Fruit fly (Drosophila melanogaster): ENCODE data around the gene mRpL45.

Gene mRpL45

dm6 chr3R:22590668-22591275, 27.5 kb upstream of the mRpL45 start (continued):
- TF ChIP-seq Vsx1 (GFP tag; optimal IDR thresholded peaks at IDR 0.05) (peak; percentile 48), kay (GFP tag; optimal IDR thresholded peaks at IDR 0.05) (peak; percentile 25), CG8765 (GFP tag; IDR thresholded peaks at IDR 0.05) (no peak; the same call in 1 of the 2 replicates), nau (GFP tag; optimal IDR thresholded peaks at IDR 0.05) (peak; percentile 20), Deaf1 (tag; optimal IDR thresholded peaks at IDR 0.05) (no peak), ac (GFP tag; optimal IDR thresholded peaks at IDR 0.05) (peak; percentile 1), CG10979 (tag; optimal IDR thresholded peaks at IDR 0.05) (peak; percentile 86), Atf3 (GFP tag; optimal IDR thresholded peaks at IDR 0.05) (peak; percentile 47), dmrt11E (tag; optimal IDR thresholded peaks at IDR 0.05) (peak; percentile 85), Atf-2 (GFP tag; optimal IDR thresholded peaks at IDR 0.05) (peak; percentile 57), zen2 (GFP tag; IDR thresholded peaks at IDR 0.05; ENCODE audit: partially characterized antibody) (no peak), CG12104 (GFP tag; optimal IDR thresholded peaks at IDR 0.05) (peak; percentile 61), bowl (GFP tag; IDR thresholded peaks at IDR 0.05) (no peak), CG4707 (GFP tag; optimal IDR thresholded peaks at IDR 0.05) (peak; percentile 49), D (optimal IDR thresholded peaks at IDR 0.05) (no peak), D (GFP tag; optimal IDR thresholded peaks at IDR 0.05) (peak; percentile 81), CG8089 (GFP tag; optimal IDR thresholded peaks at IDR 0.05) (peak; percentile 25), Sox100B (GFP tag; optimal IDR thresholded peaks at IDR 0.05) (peak; percentile 81), tin (GFP tag; optimal IDR thresholded peaks at IDR 0.05) (peak; percentile 47), prd (optimal IDR thresholded peaks at IDR 0.05) (no peak), prd (GFP tag; IDR thresholded peaks at IDR 0.05) (peak; percentile 31; the same call in 1 of the 3 replicates), sob (GFP tag; IDR thresholded peaks at IDR 0.05) (no peak), CG17186 (GFP tag; optimal IDR thresholded peaks at IDR 0.05) (peak; percentile 52), dm (GFP tag; optimal IDR thresholded peaks at IDR 0.05) (peak; percentile 9), bsh (GFP tag; optimal IDR thresholded peaks at IDR 0.05) (peak; percentile 50 to 70), CG10462 (GFP tag; optimal IDR thresholded peaks at IDR 0.05) (peak; percentile 29), Hsf (GFP tag; optimal IDR thresholded peaks at IDR 0.05) (peak; percentile 45), CG14710 (tag; optimal IDR thresholded peaks at IDR 0.05) (peak; percentile 79), jumu (GFP tag; optimal IDR thresholded peaks at IDR 0.05) (peak; percentile 34), Nf-YC (tag; optimal IDR thresholded peaks at IDR 0.05) (no peak), luna (GFP tag; optimal IDR thresholded peaks at IDR 0.05) (no peak), mam (GFP tag; optimal IDR thresholded peaks at IDR 0.05) (peak; percentile 20), sisA (GFP tag; IDR thresholded peaks at IDR 0.05) (peak; percentile 47; the same call in 1 of the 2 replicates), maf-S (GFP tag; optimal IDR thresholded peaks at IDR 0.05) (peak; percentile 1), esg (GFP tag; conservative IDR thresholded peaks at IDR 0.05) (peak; percentile 37), gsb-n (tag; optimal IDR thresholded peaks at IDR 0.05) (peak; percentile 80), CG16779 (GFP tag; IDR thresholded peaks at IDR 0.05) (no peak), Nf-YA (GFP tag; IDR thresholded peaks at IDR 0.05) (no peak), CG12155 (GFP tag; optimal IDR thresholded peaks at IDR 0.05) (peak; percentile 13), dmrt99B (tag; optimal IDR thresholded peaks at IDR 0.05) (peak; percentile 67), CG31441 (GFP tag; IDR thresholded peaks at IDR 0.05) (peak; percentile 82), CG2889 (GFP tag; IDR thresholded peaks at IDR 0.05) (no peak), H2.0 (GFP tag; IDR thresholded peaks at IDR 0.05) (no peak), gem (tag; optimal IDR thresholded peaks at IDR 0.05) (peak; percentile 85), CG9437 (GFP tag; optimal IDR thresholded peaks at IDR 0.05) (peak; percentile 70), ttk (GFP tag; IDR thresholded peaks at IDR 0.05) (0 out of 2 replicates have a peak, but pooled peaks have one; percentile 34), CG7556 (GFP tag; optimal IDR thresholded peaks at IDR 0.05) (peak; percentile 82), CG10209 (GFP tag; optimal IDR thresholded peaks at IDR 0.05) (peak; percentile 64), oc (tag; optimal IDR thresholded peaks at IDR 0.05) (peak; percentile 51), exex (tag; optimal IDR thresholded peaks at IDR 0.05) (no peak), Dip2 (GFP tag; IDR thresholded peaks at IDR 0.05) (no peak)
